Fruit fly (Drosophila melanogaster): ENCODE data around the gene pins.
A peak's percentile ranks its signal among the peaks of the same experiment; 100 is the strongest.

Gene pins

DNA sequence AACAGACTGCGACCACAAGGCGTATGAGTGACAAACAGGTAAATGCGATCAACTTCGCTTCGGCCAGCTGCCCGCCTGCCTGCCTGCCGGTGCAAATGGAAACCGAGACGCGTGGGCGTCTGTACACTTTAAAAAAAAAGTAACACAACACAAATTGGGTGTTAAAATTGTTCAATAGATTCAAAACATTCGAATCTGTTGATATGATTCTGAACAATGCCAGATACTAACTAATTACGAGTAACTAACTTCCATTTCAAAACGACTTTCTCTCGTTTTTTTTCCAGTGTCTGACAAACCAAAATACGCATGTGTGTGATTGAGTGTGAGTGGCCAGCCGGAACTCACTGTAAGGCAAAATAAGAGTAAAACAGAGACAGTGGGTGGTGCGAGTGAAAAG is 12.9 kb upstream of the pins start (continued):
- TF ChIP-seq ewg (GFP tag; optimal IDR thresholded peaks at IDR 0.05) (peak; percentile 49), Adf1 (GFP tag; IDR thresholded peaks at IDR 0.05) (peak; percentile 36; the same call in 1 of the 2 replicates), mam (GFP tag; optimal IDR thresholded peaks at IDR 0.05) (peak; percentile 95), Blimp-1 (GFP tag; optimal IDR thresholded peaks at IDR 0.05) (no peak), Ets65A (GFP tag) (peak; percentile 99), gcm (GFP tag; optimal IDR thresholded peaks at IDR 0.05) (no peak), vnd (GFP tag; IDR thresholded peaks at IDR 0.05; ENCODE audit: partially characterized antibody) (no peak), ind (GFP tag; optimal IDR thresholded peaks at IDR 0.05) (peak; percentile 93), run (tag; optimal IDR thresholded peaks at IDR 0.05) (peak; percentile 82), Dek (tag; optimal IDR thresholded peaks at IDR 0.05) (peak; percentile 71), CG1647 (GFP tag; optimal IDR thresholded peaks at IDR 0.05) (peak; percentile 88), CG12236 (GFP tag; optimal IDR thresholded peaks at IDR 0.05) (peak; percentile 6), CG14860 (GFP tag; IDR thresholded peaks at IDR 0.05; ENCODE audit: partially characterized antibody) (no peak), bcd (GFP tag; optimal IDR thresholded peaks at IDR 0.05) (peak; percentile 90), Hand (GFP tag; optimal IDR thresholded peaks at IDR 0.05) (peak; percentile 57), Ssrp (tag; optimal IDR thresholded peaks at IDR 0.05) (peak; percentile 56), CG5953 (GFP tag; IDR thresholded peaks at IDR 0.05) (peak; percentile 84), cato (GFP tag; optimal IDR thresholded peaks at IDR 0.05; ENCODE audit: borderline replicate concordance) (no peak), Atf3 (GFP tag; optimal IDR thresholded peaks at IDR 0.05) (peak; percentile 42), CG17359 (tag; optimal IDR thresholded peaks at IDR 0.05) (peak; percentile 94), nmo (GFP tag; optimal IDR thresholded peaks at IDR 0.05) (peak; percentile 88), Deaf1 (tag; optimal IDR thresholded peaks at IDR 0.05) (no peak), CG9932 (GFP tag; IDR thresholded peaks at IDR 0.05) (peak; percentile 90), CG12299 (tag; optimal IDR thresholded peaks at IDR 0.05) (peak; percentile 14), NC2β (GFP tag; optimal IDR thresholded peaks at IDR 0.05) (peak; percentile 24), eve (GFP tag; optimal IDR thresholded peaks at IDR 0.05) (no peak), yki (optimal IDR thresholded peaks at IDR 0.05) (no peak), CG5180 (GFP tag; optimal IDR thresholded peaks at IDR 0.05) (peak; percentile 83), CG10321 (GFP tag; IDR thresholded peaks at IDR 0.05) (peak; percentile 55), CG10147 (GFP tag; optimal IDR thresholded peaks at IDR 0.05) (peak; percentile 90), Fer1 (GFP tag; optimal IDR thresholded peaks at IDR 0.05) (peak; percentile 95), ftz-f1 (GFP tag; optimal IDR thresholded peaks at IDR 0.05) (no peak), sqz (GFP tag; optimal IDR thresholded peaks at IDR 0.05) (no peak), PHDP (tag; optimal IDR thresholded peaks at IDR 0.05) (peak; percentile 78), CG13894 (tag; optimal IDR thresholded peaks at IDR 0.05) (no peak), Lim3 (GFP tag; IDR thresholded peaks at IDR 0.05) (peak; percentile 56; the same call in 1 of the 2 replicates), Spps (tag; optimal IDR thresholded peaks at IDR 0.05) (no peak), CG9876 (GFP tag; optimal IDR thresholded peaks at IDR 0.05) (peak; percentile 85), CG1024 (GFP tag; IDR thresholded peaks at IDR 0.05) (peak; percentile 67), zf30C (GFP tag; optimal IDR thresholded peaks at IDR 0.05) (no peak), CG17361 (GFP tag; IDR thresholded peaks at IDR 0.05) (no peak; the same call in 1 of the 3 replicates), CG16863 (GFP tag; optimal IDR thresholded peaks at IDR 0.05) (peak; percentile 77), CG15696 (tag; optimal IDR thresholded peaks at IDR 0.05) (peak; percentile 60), CG6272 (GFP tag; IDR thresholded peaks at IDR 0.05) (peak; percentile 65; the same call in 1 of the 2 replicates), Bteb2 (GFP tag; optimal IDR thresholded peaks at IDR 0.05) (peak; percentile 68), dmrt11E (tag; optimal IDR thresholded peaks at IDR 0.05) (no peak), NC2α (GFP tag; optimal IDR thresholded peaks at IDR 0.05) (peak; percentile 61), CG1529 (GFP tag; optimal IDR thresholded peaks at IDR 0.05) (peak; percentile 52), CG4617 (GFP tag; optimal IDR thresholded peaks at IDR 0.05; ENCODE audit: borderline replicate concordance) (peak; percentile 45), tio (GFP tag; optimal IDR thresholded peaks at IDR 0.05) (peak; percentile 54), Six4 (GFP tag; optimal IDR thresholded peaks at IDR 0.05) (peak; percentile 83)

All from whole organism, embryonic.